Fruit fly (Drosophila melanogaster): ENCODE measurements around the gene CG3558.

DNA sequence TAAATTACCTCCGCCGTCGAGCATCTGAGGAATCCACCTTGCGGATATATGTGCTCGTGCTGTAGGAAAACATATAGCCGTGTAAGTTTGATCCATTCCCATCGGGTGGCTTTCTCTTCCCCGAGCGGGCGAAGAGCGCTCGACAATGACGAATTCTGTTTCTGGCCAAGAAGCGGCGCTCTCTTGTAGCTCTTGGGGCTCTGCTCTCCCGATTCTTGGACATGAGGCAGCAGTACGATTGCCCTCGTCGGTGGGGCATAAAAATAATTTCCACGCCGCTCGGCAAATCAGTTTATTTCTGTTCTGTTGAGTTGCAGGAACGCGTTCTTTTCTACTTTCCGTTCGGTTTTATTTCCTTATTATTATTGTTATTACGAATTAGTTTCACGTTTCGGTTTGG is 33.8 kb upstream of the CG3558 start:
- TF ChIP-seq NK7.1 (GFP tag; optimal IDR thresholded peaks at IDR 0.05) (no peak), wdn (GFP tag; IDR thresholded peaks at IDR 0.05) (no peak), CG12769 (tag; optimal IDR thresholded peaks at IDR 0.05) (peak; percentile 76), ssp (GFP tag; IDR thresholded peaks at IDR 0.05) (no peak)
